Worm (Caenorhabditis elegans) whole organism, L2 larva: ENCODE measurements around the gene cka-1.

Experiments used
- C34F6.9 ChIP-seq: fragments of 150-350 bp; optimal IDR thresholded peaks from 2 replicates; lab custom pipeline; 2014; ENCODE audit warnings: missing biosample characterization, missing genetic modification characterization
- F13H6.1 ChIP-seq: sonication (generic microtip); optimal IDR thresholded peaks from 2 replicates; lab custom pipeline; 2016; ENCODE audit warnings: missing genetic modification characterization, missing compliant biosample characterization
- R02D3.7 ChIP-seq: fragments of 150-350 bp; optimal IDR thresholded peaks from 2 replicates; lab custom pipeline; 2014; ENCODE audit warnings: missing biosample characterization, missing genetic modification characterization
- Y55F3AM.14 ChIP-seq: fragments of 200-800 bp; sonication (Bioruptor generic); optimal IDR thresholded peaks from 2 replicates; lab custom pipeline; 2018; ENCODE audit warnings: mild to moderate bottlenecking, missing genetic modification characterization, missing compliant biosample characterization
- ZK546.5 ChIP-seq: sonication (generic microtip); optimal IDR thresholded peaks from 2 replicates; lab custom pipeline; 2017; ENCODE audit warnings: missing biosample characterization, missing genetic modification characterization
- alr-1 ChIP-seq: fragments of 150-350 bp; optimal IDR thresholded peaks from 2 replicates; lab custom pipeline; 2014; ENCODE audit warnings: missing biosample characterization, missing genetic modification characterization
- aly-2 ChIP-seq: fragments of 150-350 bp; optimal IDR thresholded peaks from 2 replicates; lab custom pipeline; 2014; ENCODE audit warnings: missing biosample characterization, missing genetic modification characterization
- ama-1 ChIP-seq: fragments of 150-350 bp; optimal IDR thresholded peaks from 2 replicates; lab custom pipeline; 2018; ENCODE audit warnings: inconsistent platforms
- blmp-1 ChIP-seq: sonication (generic microtip); optimal IDR thresholded peaks from 2 replicates; lab custom pipeline; 2017; ENCODE audit warnings: missing genetic modification characterization, mild to moderate bottlenecking, missing compliant biosample characterization, antibody characterized with exemption, moderate library complexity; ENCODE audit not compliant: insufficient read depth
- ceh-16 ChIP-seq: fragments of 150-350 bp; optimal IDR thresholded peaks from 2 replicates; lab custom pipeline; 2014; ENCODE audit warnings: missing biosample characterization, missing genetic modification characterization
- ceh-82 ChIP-seq: fragments of 150-350 bp; optimal IDR thresholded peaks from 2 replicates; lab custom pipeline; 2014; ENCODE audit warnings: missing biosample characterization, missing genetic modification characterization
- crh-2 ChIP-seq: sonication (generic microtip); optimal IDR thresholded peaks from 2 replicates; lab custom pipeline; 2017; ENCODE audit warnings: missing biosample characterization, missing genetic modification characterization
- dmd-4 ChIP-seq: sonication (generic microtip); optimal IDR thresholded peaks from 2 replicates; lab custom pipeline; 2017; ENCODE audit warnings: missing biosample characterization, missing genetic modification characterization
- egl-27 ChIP-seq: sonication (generic microtip); optimal IDR thresholded peaks from 3 replicates; lab custom pipeline; 2017; ENCODE audit warnings: missing biosample characterization, missing genetic modification reagents, missing genetic modification characterization
- elt-1 ChIP-seq: fragments of 150-350 bp; optimal IDR thresholded peaks from 2 replicates; lab custom pipeline; 2014; ENCODE audit warnings: missing biosample characterization, missing genetic modification characterization
- elt-3 ChIP-seq: sonication (generic microtip); optimal IDR thresholded peaks from 2 replicates; lab custom pipeline; 2017; ENCODE audit warnings: missing biosample characterization, missing genetic modification characterization
- fos-1 ChIP-seq: fragments of 150-350 bp; optimal IDR thresholded peaks from 2 replicates; lab custom pipeline; 2014; ENCODE audit warnings: missing biosample characterization, missing genetic modification characterization
- gmeb-1 ChIP-seq: fragments of 150-350 bp; optimal IDR thresholded peaks from 2 replicates; lab custom pipeline; 2014; ENCODE audit warnings: missing biosample characterization, missing genetic modification characterization
- lin-11 ChIP-seq: fragments of 150-350 bp; sonication (generic microtip); optimal IDR thresholded peaks from 2 replicates; lab custom pipeline; 2014; ENCODE audit warnings: missing biosample characterization, missing genetic modification characterization, inconsistent platforms, mixed read lengths
- lin-13 ChIP-seq: fragments of 150-350 bp; optimal IDR thresholded peaks from 2 replicates; lab custom pipeline; 2014; ENCODE audit warnings: missing biosample characterization, missing genetic modification reagents, missing genetic modification characterization
- lin-39 ChIP-seq: fragments of 150-350 bp; optimal IDR thresholded peaks from 2 replicates; lab custom pipeline; 2014; ENCODE audit warnings: missing biosample characterization, missing genetic modification reagents, missing genetic modification characterization
- lsy-2 ChIP-seq, 2 experiments: fragments of 150-350 bp in 1 of 2; sonication (generic microtip) in 1 of 2; optimal IDR thresholded peaks; 2 replicates each; lab custom pipeline; 2014 to 2017; ENCODE audit warnings: missing biosample characterization in 2 of 2, missing genetic modification characterization in 2 of 2
- mab-5 ChIP-seq: fragments of 150-350 bp; optimal IDR thresholded peaks from 2 replicates; lab custom pipeline; 2014; ENCODE audit warnings: missing biosample characterization, missing genetic modification characterization
- mbf-1 ChIP-seq: sonication (generic microtip); optimal IDR thresholded peaks from 2 replicates; lab custom pipeline; 2017; ENCODE audit warnings: missing biosample characterization, missing genetic modification characterization
- mdl-1 ChIP-seq, 2 experiments: fragments of 150-350 bp in 1 of 2; sonication (generic microtip) in 1 of 2; optimal IDR thresholded peaks; 2 replicates each; lab custom pipeline; 2017; ENCODE audit warnings: missing biosample characterization in 2 of 2, missing genetic modification characterization in 2 of 2
- nhr-10 ChIP-seq: sonication (generic microtip); optimal IDR thresholded peaks from 2 replicates; lab custom pipeline; 2017; ENCODE audit warnings: missing biosample characterization, missing genetic modification characterization
- nhr-11 ChIP-seq: fragments of 150-350 bp; optimal IDR thresholded peaks from 2 replicates; lab custom pipeline; 2014; ENCODE audit warnings: missing biosample characterization, missing genetic modification characterization
- nhr-12 ChIP-seq: fragments of 150-350 bp; optimal IDR thresholded peaks from 2 replicates; lab custom pipeline; 2014; ENCODE audit warnings: missing biosample characterization, missing genetic modification characterization
- nhr-129 ChIP-seq: fragments of 150-350 bp; optimal IDR thresholded peaks from 2 replicates; lab custom pipeline; 2014; ENCODE audit warnings: missing biosample characterization, missing genetic modification characterization
- nhr-21 ChIP-seq: fragments of 150-350 bp; optimal IDR thresholded peaks from 2 replicates; lab custom pipeline; 2014; ENCODE audit warnings: missing biosample characterization, missing genetic modification characterization
- nhr-23 ChIP-seq: fragments of 150-350 bp; optimal IDR thresholded peaks from 2 replicates; lab custom pipeline; 2014; ENCODE audit warnings: missing biosample characterization, missing genetic modification reagents, missing genetic modification characterization
- nhr-237 ChIP-seq: fragments of 150-350 bp; optimal IDR thresholded peaks from 2 replicates; lab custom pipeline; 2014; ENCODE audit warnings: missing biosample characterization, missing genetic modification characterization
- nhr-25 ChIP-seq: fragments of 150-350 bp; sonication (generic microtip); optimal IDR thresholded peaks from 3 replicates; lab custom pipeline; 2014; ENCODE audit warnings: missing biosample characterization, missing genetic modification characterization
- nhr-6 ChIP-seq: fragments of 150-350 bp; optimal IDR thresholded peaks from 2 replicates; lab custom pipeline; 2014; ENCODE audit warnings: missing biosample characterization, missing genetic modification characterization
- nhr-77 ChIP-seq: fragments of 150-350 bp; optimal IDR thresholded peaks from 2 replicates; lab custom pipeline; 2014; ENCODE audit warnings: missing biosample characterization, missing genetic modification characterization
- peb-1 ChIP-seq: fragments of 150-350 bp; optimal IDR thresholded peaks from 2 replicates; lab custom pipeline; 2014; ENCODE audit warnings: missing biosample characterization, missing genetic modification characterization
- sem-4 ChIP-seq: fragments of 150-350 bp; optimal IDR thresholded peaks from 2 replicates; lab custom pipeline; 2014; ENCODE audit warnings: missing biosample characterization, missing genetic modification reagents, missing genetic modification characterization
- skn-1 ChIP-seq: sonication (generic microtip); optimal IDR thresholded peaks from 2 replicates; lab custom pipeline; 2017; ENCODE audit warnings: missing biosample characterization, missing genetic modification characterization
- sma-3 ChIP-seq: sonication (generic microtip); optimal IDR thresholded peaks from 2 replicates; lab custom pipeline; 2016; ENCODE audit warnings: missing genetic modification reagents, missing genetic modification characterization, missing compliant biosample characterization
- sma-9 ChIP-seq, 2 experiments: fragments of 150-350 bp in 1 of 2; sonication (generic microtip) in 1 of 2; optimal IDR thresholded peaks; 2 replicates each; lab custom pipeline; 2014 to 2016; ENCODE audit warnings: missing genetic modification characterization in 2 of 2, mild to moderate bottlenecking in 1 of 2, missing biosample characterization in 1 of 2, missing compliant biosample characterization in 1 of 2, missing genetic modification reagents in 1 of 2, moderate library complexity in 1 of 2
- snpc-4 ChIP-seq: fragments of 150-350 bp; optimal IDR thresholded peaks from 2 replicates; lab custom pipeline; 2014; ENCODE audit warnings: missing biosample characterization, missing genetic modification characterization
- unc-39 ChIP-seq: fragments of 150-350 bp; optimal IDR thresholded peaks from 2 replicates; lab custom pipeline; 2014; ENCODE audit warnings: missing biosample characterization, missing genetic modification characterization
- unc-55 ChIP-seq: fragments of 150-350 bp; sonication (generic microtip); optimal IDR thresholded peaks from 3 replicates; lab custom pipeline; 2014; ENCODE audit warnings: missing biosample characterization, missing genetic modification reagents, missing genetic modification characterization
- unc-62 ChIP-seq: fragments of 150-350 bp; optimal IDR thresholded peaks from 2 replicates; lab custom pipeline; 2014; ENCODE audit warnings: missing biosample characterization, missing genetic modification reagents, missing genetic modification characterization
- zag-1 ChIP-seq: fragments of 150-350 bp; optimal IDR thresholded peaks from 2 replicates; lab custom pipeline; 2014; ENCODE audit warnings: missing biosample characterization, missing genetic modification characterization
- ztf-1 ChIP-seq: fragments of 200-800 bp; sonication (Bioruptor generic); conservative IDR thresholded peaks from 2 replicates; pipeline ENCODE4 v1.3.6; 2022; ENCODE audit warnings: missing genetic modification characterization, missing compliant biosample characterization
- ztf-11 ChIP-seq: sonication (generic microtip); optimal IDR thresholded peaks from 2 replicates; lab custom pipeline; 2017; ENCODE audit warnings: missing biosample characterization, missing genetic modification characterization
- ztf-4 ChIP-seq: fragments of 150-350 bp; optimal IDR thresholded peaks from 2 replicates; lab custom pipeline; 2014; ENCODE audit warnings: missing biosample characterization, missing genetic modification characterization

The cka-1 gene

DNA sequence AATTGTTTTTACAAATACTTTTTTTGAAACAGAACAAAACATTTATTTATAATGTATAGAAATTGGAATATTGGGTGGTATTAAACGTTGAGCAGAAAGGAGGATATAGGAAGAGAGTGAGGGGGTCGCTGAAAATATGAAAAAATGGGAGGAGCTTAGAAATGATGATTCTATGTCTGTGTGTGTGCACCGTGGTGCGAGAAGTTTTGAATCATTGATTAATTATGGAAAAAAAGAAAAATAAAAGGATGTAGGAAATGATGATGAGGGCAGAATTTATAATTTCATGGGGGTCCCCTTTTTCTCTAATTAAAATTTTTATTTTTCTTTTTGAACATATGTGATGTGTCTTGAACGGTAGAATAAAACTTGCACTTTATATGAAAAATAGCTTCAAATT, 47.3 kb upstream of the cka-1 start, which contains the start of gene sre-4:
TSS of gene sre-4 (minus strand) at position 101 of the 400 bp plus-strand sequence.
- TF ChIP-seq nhr-237 (tag; lab: Kevin White, UChicago) (no peak), lin-11 (no peak), R02D3.7 (tag; lab: Kevin White, UChicago) (no peak), C34F6.9 (no peak)

DNA sequence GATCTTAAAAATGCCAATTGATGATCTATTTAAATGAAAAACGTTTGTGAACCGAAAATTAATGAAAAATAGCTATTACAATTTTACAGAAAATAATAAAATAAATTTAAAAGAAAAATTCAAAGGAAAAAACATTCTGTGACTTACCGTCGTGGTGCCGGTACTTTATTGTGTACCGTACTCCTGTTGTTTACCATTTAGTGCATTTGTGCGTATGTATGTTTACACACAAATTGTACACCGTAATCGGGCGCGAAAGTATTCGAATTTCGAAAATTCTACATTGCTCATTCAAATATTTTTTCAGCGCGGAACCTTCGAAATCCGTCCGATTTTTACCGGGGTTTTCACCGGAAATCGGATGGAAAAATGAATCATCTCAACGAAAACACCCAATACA, 40.6 kb upstream of the cka-1 start, which contains the start of gene T13F2.6:
TSS of gene T13F2.6 (plus strand) at position 306 of the 400 bp plus-strand sequence.
- TF ChIP-seq sma-3 (GFP tag; lab: Kevin White, UChicago) (no peak), crh-2 (tag; lab: Kevin White, UChicago) (no peak), nhr-129 (tag; lab: Kevin White, UChicago) (no peak), mbf-1 (tag; lab: Kevin White, UChicago) (no peak), ama-1 (no peak), fos-1 (no peak)

- TF ChIP-seq lin-39: no peak
- TF ChIP-seq nhr-129 (tag; lab: Kevin White, UChicago): peak; percentile 52
- no peak for TF ChIP-seq elt-1 (tag; lab: Kevin White, UChicago)
- TF ChIP-seq aly-2: no peak
- no peak for TF ChIP-seq zag-1 (tag; lab: Kevin White, UChicago)
- peak; percentile 77 for TF ChIP-seq C34F6.9
- no peak for TF ChIP-seq mdl-1 (tag; optimal IDR thresholded peaks at IDR 0.05; lab: Kevin White, UChicago)
- TF ChIP-seq R02D3.7 (tag; lab: Kevin White, UChicago): no peak
- no peak for TF ChIP-seq nhr-77 (tag; lab: Kevin White, UChicago)
- peak; percentile 87 for TF ChIP-seq gmeb-1 (tag; lab: Kevin White, UChicago)
- TF ChIP-seq unc-62 (GFP tag; lab: Kevin White, UChicago): no peak
- TF ChIP-seq sma-9 (GFP tag; optimal IDR thresholded peaks at IDR 0.05; lab: Kevin White, UChicago): peak; percentile 61
- no peak for TF ChIP-seq sma-9 (tag; optimal IDR thresholded peaks at IDR 0.05; lab: Kevin White, UChicago)
- no peak for TF ChIP-seq sem-4 (tag; lab: Kevin White, UChicago)
- TF ChIP-seq lin-13 (GFP tag; lab: Kevin White, UChicago): peak; percentile 8
- no peak for TF ChIP-seq egl-27
- TF ChIP-seq nhr-25 (tag; lab: Kevin White, UChicago): no peak
- TF ChIP-seq nhr-23 (tag; lab: Kevin White, UChicago): no peak
- TF ChIP-seq unc-55 (GFP tag; lab: Kevin White, UChicago): peak; percentile 88
- TF ChIP-seq lsy-2 (tag; optimal IDR thresholded peaks at IDR 0.05; lab: Kevin White, UChicago): peak in 1 of 2 experiments; percentile 71
- no peak for TF ChIP-seq crh-2 (tag; lab: Kevin White, UChicago)
- TF ChIP-seq ztf-4: no peak
- TF ChIP-seq elt-3: no peak
- TF ChIP-seq dmd-4 (tag; lab: Kevin White, UChicago): no peak
- TF ChIP-seq lin-11: no peak
- TF ChIP-seq snpc-4 (tag; lab: Kevin White, UChicago): no peak
- no peak for TF ChIP-seq nhr-237 (tag; lab: Kevin White, UChicago)
- TF ChIP-seq fos-1: peak; percentile 25
- TF ChIP-seq nhr-12 (tag; lab: Kevin White, UChicago): no peak
- no peak for TF ChIP-seq peb-1
- TF ChIP-seq ceh-16 (tag; lab: Kevin White, UChicago): no peak
- no peak for TF ChIP-seq nhr-6 (tag; lab: Kevin White, UChicago)
- no peak for TF ChIP-seq F13H6.1
- no peak for TF ChIP-seq Y55F3AM.14 (GFP tag; lab: Kevin White, UChicago)
- TF ChIP-seq ztf-1 (GFP tag; lab: Robert Waterston, UW): no peak
- TF ChIP-seq skn-1 (tag; lab: Kevin White, UChicago): no peak
- TF ChIP-seq ztf-11 (tag; lab: Kevin White, UChicago): no peak
- no peak for TF ChIP-seq nhr-10 (tag; lab: Kevin White, UChicago)
- no peak for TF ChIP-seq ceh-82
- no peak for TF ChIP-seq blmp-1 (tag; lab: Kevin White, UChicago)
- peak; percentile 11 for TF ChIP-seq sma-3 (GFP tag; lab: Kevin White, UChicago)
- no peak for TF ChIP-seq alr-1
- no peak for TF ChIP-seq unc-39
- TF ChIP-seq mbf-1 (tag; lab: Kevin White, UChicago): no peak
- no peak for TF ChIP-seq ama-1
- no peak for TF ChIP-seq ZK546.5 (tag; lab: Kevin White, UChicago)
- TF ChIP-seq nhr-21 (tag; lab: Kevin White, UChicago): no peak
- TF ChIP-seq nhr-11 (tag; lab: Kevin White, UChicago): no peak
- TF ChIP-seq mab-5 (tag; lab: Kevin White, UChicago): no peak
These were observed 40.1 kb upstream of the cka-1 start, which contains the start of gene sna-2 for ce11 chrIV:9777535-9777934. sna-2 (minus strand) TSS chrIV:9777634.
